Fruit fly (Drosophila melanogaster): Measurements from ENCODE around the gene Tasp1.

Gene Tasp1

DNA sequence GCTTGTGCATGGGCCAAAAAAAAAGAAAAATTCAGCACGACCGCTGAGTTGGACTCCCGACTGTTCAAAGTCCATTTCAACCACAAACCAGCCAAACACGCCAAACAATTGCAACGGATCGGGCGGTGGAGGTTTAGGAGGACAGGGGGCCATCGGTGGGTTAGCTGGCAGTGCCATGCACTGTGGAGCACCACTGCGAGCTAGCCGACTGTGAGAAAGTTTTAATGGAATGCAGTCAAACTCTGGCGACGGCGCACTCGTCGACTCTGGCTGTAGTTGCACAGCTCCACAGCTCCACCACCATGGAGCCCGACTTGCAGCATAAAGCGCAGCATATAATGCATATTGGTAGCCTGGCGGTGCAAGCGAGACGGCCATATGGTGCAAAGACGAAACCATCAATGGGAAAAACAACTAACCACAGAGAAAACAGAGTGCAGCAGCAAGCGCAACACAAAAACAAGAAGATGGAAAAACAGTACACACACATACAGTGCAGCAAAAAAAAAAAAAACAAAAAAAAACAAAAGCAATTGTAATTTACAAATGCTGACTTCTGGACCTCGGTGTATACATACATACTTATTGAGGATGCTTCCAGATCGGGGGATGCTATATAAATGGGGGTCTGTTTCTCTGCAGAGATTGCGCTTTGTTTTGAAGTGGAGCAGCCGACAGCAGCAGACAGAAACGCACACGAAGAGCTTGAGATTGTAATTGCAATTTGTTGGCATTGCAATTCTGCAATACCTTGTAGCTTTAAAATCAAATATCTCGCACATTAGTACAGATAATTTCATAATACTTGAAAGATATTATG lies 45.9 kb downstream of the Tasp1 start (continued):
- TF ChIP-seq CG1621 (tag; optimal IDR thresholded peaks at IDR 0.05) (peak; percentile 75), net (GFP tag; optimal IDR thresholded peaks at IDR 0.05) (peak; percentile 43), OdsH (GFP tag; optimal IDR thresholded peaks at IDR 0.05) (peak; percentile 24), vri (GFP tag; optimal IDR thresholded peaks at IDR 0.05) (peak; percentile 31), eg (GFP tag; IDR thresholded peaks at IDR 0.05) (peak; percentile 75), svp (GFP tag) (peak; percentile 98), topi (GFP tag; optimal IDR thresholded peaks at IDR 0.05) (peak; percentile 13), pdm3 (GFP tag; optimal IDR thresholded peaks at IDR 0.05) (peak; percentile 15), Blimp-1 (GFP tag; optimal IDR thresholded peaks at IDR 0.05) (peak; percentile 55), Sox102F (GFP tag; optimal IDR thresholded peaks at IDR 0.05) (peak; percentile 23), Hr4 (GFP tag; optimal IDR thresholded peaks at IDR 0.05) (peak; percentile 29), CG10631 (GFP tag; optimal IDR thresholded peaks at IDR 0.05) (peak; percentile 57), CG6792 (GFP tag; optimal IDR thresholded peaks at IDR 0.05) (no peak), acj6 (GFP tag; optimal IDR thresholded peaks at IDR 0.05) (peak; percentile 16), CG8119 (GFP tag; IDR thresholded peaks at IDR 0.05) (peak; percentile 79)

- no peak for TF ChIP-seq Eip78C (GFP tag)
- TF ChIP-seq svp (GFP tag) = peak; percentile 51
- TF ChIP-seq Met (GFP tag; optimal IDR thresholded peaks at IDR 0.05) = peak; percentile 15
Measured at dm6 chr3L:16040389-16040788, 46.9 kb downstream of the Tasp1 start.

dm6 chr3L:16039063-16039462 lies 48.3 kb downstream of the Tasp1 start:
- TF ChIP-seq lz (GFP tag; optimal IDR thresholded peaks at IDR 0.05) (no peak), Met (GFP tag; optimal IDR thresholded peaks at IDR 0.05) (no peak), OdsH (GFP tag; optimal IDR thresholded peaks at IDR 0.05) (no peak), fd59A (GFP tag; optimal IDR thresholded peaks at IDR 0.05) (no peak), Sox14 (GFP tag; optimal IDR thresholded peaks at IDR 0.05) (no peak), ss (GFP tag; optimal IDR thresholded peaks at IDR 0.05) (no peak), esn (GFP tag; optimal IDR thresholded peaks at IDR 0.05) (no peak), Hr38 (GFP tag; optimal IDR thresholded peaks at IDR 0.05) (no peak), Gug (GFP tag; IDR thresholded peaks at IDR 0.05) (no peak), Hr39 (GFP tag; optimal IDR thresholded peaks at IDR 0.05) (no peak), CG6276 (GFP tag; optimal IDR thresholded peaks at IDR 0.05) (no peak), CG11902 (GFP tag; optimal IDR thresholded peaks at IDR 0.05) (no peak), Hr4 (GFP tag; optimal IDR thresholded peaks at IDR 0.05) (no peak), pdm3 (GFP tag; optimal IDR thresholded peaks at IDR 0.05) (no peak), Eip78C (GFP tag) (no peak)

- TF ChIP-seq CG6276 (GFP tag; optimal IDR thresholded peaks at IDR 0.05) = peak; percentile 1
- TF ChIP-seq CG34406 (GFP tag; optimal IDR thresholded peaks at IDR 0.05) = peak; percentile 17
- TF ChIP-seq Sox102F (GFP tag; optimal IDR thresholded peaks at IDR 0.05) = peak; percentile 4
- peak; percentile 10 for TF ChIP-seq cyc (GFP tag; optimal IDR thresholded peaks at IDR 0.05)
- no peak for TF ChIP-seq CG3032 (tag; optimal IDR thresholded peaks at IDR 0.05)
- peak; percentile 87 for TF ChIP-seq Eip78C (GFP tag)
- TF ChIP-seq CG11902 (GFP tag; optimal IDR thresholded peaks at IDR 0.05) = peak; percentile 4
- TF ChIP-seq Ets96B (tag; optimal IDR thresholded peaks at IDR 0.05) = peak; percentile 19
- peak; percentile 18 for TF ChIP-seq Hr4 (GFP tag; optimal IDR thresholded peaks at IDR 0.05)
- TF ChIP-seq CG6163 (GFP tag; IDR thresholded peaks at IDR 0.05) = peak; percentile 68; the same call in 1 of the 3 replicates
- peak; percentile 41 for TF ChIP-seq Eip75B (GFP tag; optimal IDR thresholded peaks at IDR 0.05)
- peak; percentile 98 for TF ChIP-seq vri (GFP tag; optimal IDR thresholded peaks at IDR 0.05)
- peak; percentile 21 for TF ChIP-seq CG3919 (GFP tag; optimal IDR thresholded peaks at IDR 0.05)
- TF ChIP-seq CG10669 (GFP tag; optimal IDR thresholded peaks at IDR 0.05) = no peak
- no peak for TF ChIP-seq Lpt (GFP tag; optimal IDR thresholded peaks at IDR 0.05)
- TF ChIP-seq dsx (GFP tag; optimal IDR thresholded peaks at IDR 0.05; ENCODE audit: poor library complexity, severe bottlenecking) = peak; percentile 24
- no peak for TF ChIP-seq CG6854 (GFP tag; optimal IDR thresholded peaks at IDR 0.05)
- TF ChIP-seq CG8319 (GFP tag; optimal IDR thresholded peaks at IDR 0.05) = peak; percentile 2
- TF ChIP-seq svp (GFP tag) = peak; percentile 74
- TF ChIP-seq Smox (GFP tag; optimal IDR thresholded peaks at IDR 0.05) = no peak
- TF ChIP-seq topi (GFP tag; optimal IDR thresholded peaks at IDR 0.05) = peak; percentile 59
- peak; percentile 77 for TF ChIP-seq eg (GFP tag; IDR thresholded peaks at IDR 0.05)
- TF ChIP-seq achi (GFP tag; optimal IDR thresholded peaks at IDR 0.05) = no peak
- peak; percentile 19 for TF ChIP-seq CG32006 (GFP tag; optimal IDR thresholded peaks at IDR 0.05)
- 0 out of 2 replicates have a peak, but pooled peaks have one; percentile 11 for TF ChIP-seq CG15336 (GFP tag; IDR thresholded peaks at IDR 0.05)
Measured at dm6 chr3L:16037690-16038332, 49.5 kb downstream of the Tasp1 start.
